Worm (Caenorhabditis elegans) whole organism, dauer: Measurements from ENCODE around the gene K12H4.3.

Experiments
- unc-62 ChIP-seq: sonication (generic microtip); optimal IDR thresholded peaks from 2 replicates; lab custom pipeline; 2017; ENCODE audit warnings: missing biosample characterization, missing genetic modification reagents, missing genetic modification characterization

Gene K12H4.3

DNA sequence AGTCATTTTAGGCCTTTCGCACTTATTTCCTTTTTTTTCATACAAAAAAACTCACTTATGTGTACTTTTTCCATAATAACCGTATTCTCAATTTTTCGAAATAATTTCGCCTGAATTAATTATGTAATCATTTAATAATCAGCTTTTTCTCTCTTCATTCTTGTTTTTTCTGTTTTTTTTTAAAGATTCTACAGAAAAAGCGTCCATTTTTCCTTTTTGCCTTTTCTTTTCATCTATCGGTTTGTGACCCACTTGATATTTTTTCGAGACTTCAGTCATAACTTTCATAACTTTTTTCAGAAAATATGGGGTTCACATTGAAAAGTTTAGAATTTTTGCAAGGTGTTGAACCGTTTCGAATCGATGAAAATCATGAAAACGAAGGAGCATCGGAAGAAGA lies 42.4 kb downstream of the K12H4.3 start, which contains the start of gene vms-1:
Gene vms-1 (plus strand): TSS at position 301 of the 400 bp plus-strand sequence.
- TF ChIP-seq unc-62 (GFP tag; lab: Kevin White, UChicago), result no peak

DNA sequence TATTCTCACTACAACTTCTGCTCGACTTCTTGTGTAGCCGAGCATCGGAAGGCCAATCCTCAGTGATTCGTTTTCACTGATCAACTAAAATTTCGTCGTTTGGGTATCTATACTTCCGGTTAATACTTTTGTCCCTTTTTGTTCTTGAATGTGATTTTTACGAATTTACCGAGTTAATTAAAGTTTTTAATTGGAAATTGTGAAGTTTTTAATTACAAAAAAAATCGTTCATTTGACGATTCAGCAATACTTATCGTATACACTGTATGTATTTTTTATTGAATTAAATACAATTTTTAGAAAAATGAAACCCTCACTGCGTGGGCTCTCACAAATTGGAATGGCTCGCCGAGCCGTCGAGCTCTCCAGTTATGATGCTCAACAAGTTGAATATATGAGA lies 45.6 kb downstream of the K12H4.3 start, which contains the start of gene idi-1:
Gene idi-1 (plus strand): TSS at position 301 of the 400 bp plus-strand sequence.
- no peak for TF ChIP-seq unc-62 (GFP tag; lab: Kevin White, UChicago)

ce11 chrIII:8093079-8093623 lies 47.3 kb downstream of the K12H4.3 start, which contains the start of gene K06H7.2:
TSS of gene K06H7.2 (plus strand) at chrIII:8093573.
- no peak for TF ChIP-seq unc-62 (GFP tag; lab: Kevin White, UChicago)
